Fruit fly (Drosophila melanogaster) whole organism, embryonic: ENCODE measurements around the gene CG8135.

Source experiments
- Ada2b ChIP-seq: fragments of 200-800 bp; sonication (Bioruptor generic); IDR thresholded peaks from 2 replicates; pipeline ENCODE4 v1.3.6; 2022; ENCODE audit warnings: missing biosample characterization, missing genetic modification characterization
- Asciz ChIP-seq: fragments of 200-800 bp; sonication (Bioruptor generic); optimal IDR thresholded peaks from 2 replicates; lab custom pipeline; 2017; ENCODE audit warnings: missing biosample characterization, mild to moderate bottlenecking, missing genetic modification characterization, missing genetic modification reagents
- BEAF-32 ChIP-seq: fragments of 200-800 bp; sonication (Bioruptor generic); optimal IDR thresholded peaks from 3 replicates; lab custom pipeline; 2017; ENCODE audit warnings: missing biosample characterization, missing genetic modification characterization, mild to moderate bottlenecking, moderate library complexity, missing genetic modification reagents
- CG10431 ChIP-seq: fragments of 200-800 bp; sonication (Bioruptor generic); optimal IDR thresholded peaks from 3 replicates; lab custom pipeline; 2018; ENCODE audit warnings: missing biosample characterization, mild to moderate bottlenecking, missing genetic modification characterization
- CG10543 ChIP-seq: fragments of 200-800 bp; sonication (Bioruptor generic); optimal IDR thresholded peaks from 3 replicates; lab custom pipeline; 2017; ENCODE audit warnings: missing biosample characterization, mild to moderate bottlenecking, missing genetic modification characterization, moderate library complexity
- CG10959 ChIP-seq: fragments of 200-800 bp; sonication (Bioruptor generic); IDR thresholded peaks from 2 replicates; pipeline ENCODE4 v1.3.6; 2022; ENCODE audit warnings: missing biosample characterization, missing genetic modification characterization
- CG10979 ChIP-seq: fragments of 200-800 bp; sonication (Bioruptor generic); optimal IDR thresholded peaks from 2 replicates; lab custom pipeline; 2018; ENCODE audit warnings: missing biosample characterization, mild to moderate bottlenecking, missing genetic modification characterization, moderate library complexity
- CG11504 ChIP-seq: fragments of 200-800 bp; sonication (Bioruptor generic); optimal IDR thresholded peaks from 3 replicates; lab custom pipeline; 2019; ENCODE audit warnings: missing biosample characterization, mild to moderate bottlenecking, missing genetic modification characterization, moderate library complexity
- CG1233 ChIP-seq: fragments of 200-800 bp; sonication (Bioruptor generic); optimal IDR thresholded peaks from 4 replicates; lab custom pipeline; 2018; ENCODE audit warnings: missing biosample characterization, mild to moderate bottlenecking, missing genetic modification characterization
- CG12744 ChIP-seq: fragments of 200-800 bp; sonication (Bioruptor generic); optimal IDR thresholded peaks from 2 replicates; lab custom pipeline; 2016; ENCODE audit warnings: missing biosample characterization, missing genetic modification characterization
- CG13894 ChIP-seq: fragments of 200-800 bp; sonication (Bioruptor generic); optimal IDR thresholded peaks from 3 replicates; lab custom pipeline; 2018; ENCODE audit warnings: missing biosample characterization, mild to moderate bottlenecking, missing genetic modification characterization, moderate library complexity
- CG14710 ChIP-seq: fragments of 200-800 bp; sonication (Bioruptor generic); optimal IDR thresholded peaks from 3 replicates; lab custom pipeline; 2019; ENCODE audit warnings: missing biosample characterization, mild to moderate bottlenecking, missing genetic modification characterization, moderate library complexity
- CG14860 ChIP-seq: fragments of 200-800 bp; sonication (Bioruptor generic); IDR thresholded peaks from 3 replicates; pipeline ENCODE4 v1.3.6; 2022; ENCODE audit warnings: missing biosample characterization, missing genetic modification characterization; ENCODE audit not compliant: partially characterized antibody
- CG16779 ChIP-seq: fragments of 200-800 bp; sonication (Bioruptor generic); IDR thresholded peaks from 2 replicates; pipeline ENCODE4 v1.3.6; 2022; ENCODE audit warnings: missing biosample characterization, missing genetic modification characterization
- CG18262 ChIP-seq: fragments of 200-800 bp; optimal IDR thresholded peaks from 3 replicates; lab custom pipeline; 2019; ENCODE audit warnings: missing biosample characterization, mild to moderate bottlenecking, missing genetic modification characterization, moderate library complexity
- CG2678 ChIP-seq: fragments of 200-800 bp; sonication (Bioruptor generic); optimal IDR thresholded peaks from 3 replicates; lab custom pipeline; 2019; ENCODE audit warnings: missing biosample characterization, mild to moderate bottlenecking, missing genetic modification characterization, moderate library complexity
- CG2712 ChIP-seq: fragments of 200-800 bp; optimal IDR thresholded peaks from 3 replicates; lab custom pipeline; 2019; ENCODE audit warnings: missing biosample characterization, mild to moderate bottlenecking, missing genetic modification characterization, moderate library complexity
- CG3407 ChIP-seq: fragments of 200-800 bp; sonication (Bioruptor generic); optimal IDR thresholded peaks from 2 replicates; lab custom pipeline; 2018; ENCODE audit warnings: missing biosample characterization, mild to moderate bottlenecking, missing genetic modification characterization
- CG34376 ChIP-seq: fragments of 200-800 bp; sonication (Bioruptor generic); optimal IDR thresholded peaks from 2 replicates; lab custom pipeline; 2018; ENCODE audit warnings: missing biosample characterization, mild to moderate bottlenecking, missing genetic modification characterization
- CG43689 ChIP-seq: fragments of 200-800 bp; sonication (Bioruptor generic); IDR thresholded peaks from 2 replicates; pipeline ENCODE4 v1.3.6; 2022; ENCODE audit warnings: missing biosample characterization, missing genetic modification characterization
- CG4424 ChIP-seq: fragments of 200-800 bp; sonication (Bioruptor generic); optimal IDR thresholded peaks from 3 replicates; lab custom pipeline; 2016; ENCODE audit warnings: missing biosample characterization, missing genetic modification characterization
- CG4707 ChIP-seq: fragments of 200-800 bp; sonication (Bioruptor generic); optimal IDR thresholded peaks from 2 replicates; lab custom pipeline; 2018; ENCODE audit warnings: missing biosample characterization, mild to moderate bottlenecking, missing genetic modification characterization, moderate library complexity
- CG7963 ChIP-seq: fragments of 200-800 bp; sonication (Bioruptor generic); IDR thresholded peaks from 3 replicates; pipeline ENCODE4 v1.3.6; 2022; ENCODE audit warnings: missing biosample characterization, missing genetic modification characterization; ENCODE audit not compliant: partially characterized antibody
- CG7987 ChIP-seq: fragments of 200-800 bp; sonication (Bioruptor generic); optimal IDR thresholded peaks from 2 replicates; lab custom pipeline; 2018; ENCODE audit warnings: missing biosample characterization, mild to moderate bottlenecking, missing genetic modification characterization, moderate library complexity
- CG9609 ChIP-seq: fragments of 200-800 bp; sonication (Bioruptor generic); optimal IDR thresholded peaks from 3 replicates; lab custom pipeline; 2016; ENCODE audit warnings: missing biosample characterization, missing genetic modification characterization
- CG9876 ChIP-seq: fragments of 200-800 bp; sonication (Bioruptor generic); optimal IDR thresholded peaks from 2 replicates; lab custom pipeline; 2016; ENCODE audit warnings: missing biosample characterization, missing genetic modification characterization
- Doc2 ChIP-seq: fragments of 200-800 bp; sonication (Bioruptor generic); IDR thresholded peaks from 2 replicates; pipeline ENCODE4 v1.3.6; 2022; ENCODE audit warnings: missing biosample characterization, missing genetic modification characterization
- Dp ChIP-seq: fragments of 200-800 bp; sonication (Bioruptor generic); optimal IDR thresholded peaks from 2 replicates; lab custom pipeline; 2018; ENCODE audit warnings: missing biosample characterization, mild to moderate bottlenecking, missing genetic modification characterization, moderate library complexity
- Ets65A ChIP-seq: fragments of 200-800 bp; sonication (Bioruptor generic); peaks from one replicate; lab custom pipeline; 2016; ENCODE audit warnings: missing biosample characterization, missing genetic modification characterization
- Lpt ChIP-seq: fragments of >200 bp; optimal IDR thresholded peaks from 2 replicates; lab custom pipeline; 2018; ENCODE audit warnings: missing biosample characterization, missing genetic modification characterization
- NK7.1 ChIP-seq: fragments of 200-800 bp; sonication (Bioruptor generic); optimal IDR thresholded peaks from 3 replicates; lab custom pipeline; 2016; ENCODE audit warnings: missing biosample characterization, missing genetic modification characterization
- PHDP ChIP-seq: fragments of 200-800 bp; sonication (Bioruptor generic); optimal IDR thresholded peaks from 3 replicates; lab custom pipeline; 2018; ENCODE audit warnings: missing biosample characterization, mild to moderate bottlenecking, missing genetic modification characterization, moderate library complexity
- Taf1 ChIP-seq: fragments of 200-800 bp; sonication (Bioruptor generic); IDR thresholded peaks from 2 replicates; pipeline ENCODE4 v1.3.6; 2022; ENCODE audit warnings: missing biosample characterization, missing genetic modification characterization
- ato ChIP-seq: fragments of 200-800 bp; sonication (Bioruptor generic); IDR thresholded peaks from 2 replicates; pipeline ENCODE4 v1.3.6; 2022; ENCODE audit warnings: missing biosample characterization, missing genetic modification characterization; ENCODE audit not compliant: partially characterized antibody
- br ChIP-seq: fragments of >200 bp; optimal IDR thresholded peaks from 2 replicates; lab custom pipeline; 2017
- cad ChIP-seq: fragments of >200 bp; optimal IDR thresholded peaks from 2 replicates; lab custom pipeline; 2017; ENCODE audit warnings: missing biosample characterization, missing genetic modification characterization
- chinmo ChIP-seq: fragments of 200-800 bp; sonication (Bioruptor generic); IDR thresholded peaks from 4 replicates; pipeline ENCODE4 v1.3.6; 2022; ENCODE audit warnings: missing biosample characterization, missing genetic modification characterization; ENCODE audit not compliant: partially characterized antibody
- chn ChIP-seq: fragments of 200-800 bp; sonication (Bioruptor generic); optimal IDR thresholded peaks from 2 replicates; lab custom pipeline; 2016; ENCODE audit warnings: missing biosample characterization, missing genetic modification characterization
- dimm ChIP-seq: fragments of 200-800 bp; sonication (Bioruptor generic); IDR thresholded peaks from 2 replicates; pipeline ENCODE4 v1.3.6; 2022; ENCODE audit warnings: missing biosample characterization, missing genetic modification characterization
- dmrt11E ChIP-seq: fragments of 200-800 bp; sonication (Bioruptor generic); optimal IDR thresholded peaks from 3 replicates; lab custom pipeline; 2018; ENCODE audit warnings: missing biosample characterization, mild to moderate bottlenecking, missing genetic modification characterization, moderate library complexity
- fd3F ChIP-seq: fragments of 200-800 bp; sonication (Bioruptor generic); optimal IDR thresholded peaks from 2 replicates; lab custom pipeline; 2018; ENCODE audit warnings: missing biosample characterization, mild to moderate bottlenecking, missing genetic modification characterization, moderate library complexity
- jing ChIP-seq: fragments of 200-800 bp; sonication (Bioruptor generic); optimal IDR thresholded peaks from 2 replicates; lab custom pipeline; 2018; ENCODE audit warnings: missing biosample characterization, mild to moderate bottlenecking, missing genetic modification characterization
- oc ChIP-seq: fragments of 200-800 bp; sonication (Bioruptor generic); optimal IDR thresholded peaks from 2 replicates; lab custom pipeline; 2018; ENCODE audit warnings: missing biosample characterization, mild to moderate bottlenecking, missing genetic modification characterization, moderate library complexity
- odd ChIP-seq: fragments of 200-800 bp; sonication (Bioruptor generic); optimal IDR thresholded peaks from 2 replicates; lab custom pipeline; 2017; ENCODE audit warnings: missing biosample characterization, mild to moderate bottlenecking, missing genetic modification characterization
- pb ChIP-seq: fragments of 200-800 bp; sonication (Bioruptor generic); optimal IDR thresholded peaks from 3 replicates; lab custom pipeline; 2016; ENCODE audit warnings: missing biosample characterization, missing genetic modification characterization
- pfk ChIP-seq: fragments of 200-800 bp; sonication (Bioruptor generic); optimal IDR thresholded peaks from 2 replicates; lab custom pipeline; 2018; ENCODE audit warnings: missing biosample characterization, mild to moderate bottlenecking, missing genetic modification characterization, moderate library complexity
- pros ChIP-seq: fragments of 200-800 bp; sonication (Bioruptor generic); optimal IDR thresholded peaks from 3 replicates; lab custom pipeline; 2019; ENCODE audit warnings: missing biosample characterization, mild to moderate bottlenecking, missing genetic modification characterization, moderate library complexity
- sc ChIP-seq, 3 experiments: fragments of >200 bp in 2 of 3; fragments of 200-800 bp in 1 of 3; sonication (Bioruptor generic) in 1 of 3; optimal IDR thresholded peaks; 2 replicates in 2 of 3; 3 replicates in 1 of 3; lab custom pipeline; 2017; ENCODE audit warnings: mild to moderate bottlenecking in 1 of 3, missing biosample characterization in 1 of 3, missing genetic modification characterization in 1 of 3, missing genetic modification reagents in 1 of 3
- ssp ChIP-seq: fragments of 200-800 bp; sonication (Bioruptor generic); IDR thresholded peaks from 2 replicates; pipeline ENCODE4 v1.3.6; 2022; ENCODE audit warnings: missing biosample characterization, missing genetic modification characterization
- tin ChIP-seq: fragments of 200-800 bp; sonication (Bioruptor generic); optimal IDR thresholded peaks from 3 replicates; lab custom pipeline; 2016; ENCODE audit warnings: missing biosample characterization, missing genetic modification characterization
- twi ChIP-seq: fragments of 200-800 bp; optimal IDR thresholded peaks from 2 replicates; lab custom pipeline; 2019; ENCODE audit warnings: missing biosample characterization, mild to moderate bottlenecking, missing genetic modification characterization, moderate library complexity

Gene CG8135

DNA sequence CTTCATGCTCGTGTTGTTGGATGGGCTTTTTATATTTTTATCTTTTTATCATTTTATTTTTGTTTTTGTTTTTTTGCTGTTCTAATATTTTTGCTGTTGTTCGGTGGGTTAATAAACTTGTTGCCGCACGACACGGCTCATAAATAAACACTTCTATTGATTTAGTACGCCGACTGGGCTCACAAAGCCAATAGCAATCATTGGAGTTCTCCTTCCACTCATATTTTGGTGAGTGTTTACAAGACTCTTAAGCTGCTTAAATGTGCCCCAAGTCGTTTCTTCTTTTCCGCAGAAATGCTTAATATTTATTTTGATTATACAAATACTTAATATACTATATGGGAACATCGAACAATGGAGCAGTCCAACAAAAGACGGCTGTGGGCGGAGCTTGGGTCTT is 14.0 kb upstream of the CG8135 start (continued):
- no peak for TF ChIP-seq tin (GFP tag; lab: Kevin White, UChicago)
- TF ChIP-seq chn (GFP tag; lab: Kevin White, UChicago) = no peak
- TF ChIP-seq ato = no peak
- TF ChIP-seq odd (GFP tag; lab: Kevin White, UChicago) = peak; percentile 6
- TF ChIP-seq CG7987 (GFP tag; lab: Kevin White, UChicago) = peak; percentile 37
- TF ChIP-seq CG1233 (GFP tag; lab: Kevin White, UChicago) = peak; percentile 32
- no peak for TF ChIP-seq CG9876 (GFP tag; lab: Kevin White, UChicago)
- no peak for TF ChIP-seq Taf1 (GFP tag; lab: Robert Waterston, UW)
- no peak for TF ChIP-seq CG4424 (GFP tag; lab: Kevin White, UChicago)
- peak; percentile 6 for TF ChIP-seq CG18262 (tag; lab: Kevin White, UChicago)
- no peak for TF ChIP-seq pb (GFP tag; lab: Kevin White, UChicago)
- peak; percentile 34 for TF ChIP-seq CG13894 (tag; lab: Kevin White, UChicago)
- TF ChIP-seq cad (GFP tag; lab: Kevin White, UChicago) = no peak
- TF ChIP-seq CG4707 (GFP tag; lab: Kevin White, UChicago) = peak; percentile 17
- no peak for TF ChIP-seq br (lab: Kevin White, UChicago)
- TF ChIP-seq CG16779 = no peak
- no peak for TF ChIP-seq twi (tag; lab: Kevin White, UChicago)
- no peak for TF ChIP-seq CG14860
- TF ChIP-seq CG9609 (GFP tag; lab: Kevin White, UChicago) = no peak
- TF ChIP-seq CG10979 (tag; lab: Kevin White, UChicago) = no peak
- TF ChIP-seq pfk (GFP tag; lab: Kevin White, UChicago) = no peak
- no peak for TF ChIP-seq Ada2b
- TF ChIP-seq Doc2 (GFP tag; lab: Robert Waterston, UW) = no peak
- TF ChIP-seq CG14710 (tag; lab: Kevin White, UChicago) = no peak
- TF ChIP-seq Asciz (GFP tag; lab: Kevin White, UChicago) = peak; percentile 4
- no peak for TF ChIP-seq dimm (GFP tag; lab: Robert Waterston, UW)
- no peak for TF ChIP-seq BEAF-32 (GFP tag; lab: Kevin White, UChicago)
- no peak for TF ChIP-seq CG10959 (GFP tag; lab: Robert Waterston, UW)
- TF ChIP-seq CG11504 (tag; lab: Kevin White, UChicago) = peak; percentile 6
- no peak for TF ChIP-seq CG43689 (GFP tag; lab: Robert Waterston, UW)
- peak; percentile 34 for TF ChIP-seq CG10543
- no peak for TF ChIP-seq Ets65A (GFP tag; lab: Kevin White, UChicago)
- TF ChIP-seq PHDP (tag; lab: Kevin White, UChicago) = peak; percentile 48
- TF ChIP-seq ssp (GFP tag; lab: Robert Waterston, UW) = no peak
- TF ChIP-seq CG34376 (GFP tag; lab: Kevin White, UChicago) = no peak
- no peak for TF ChIP-seq fd3F (GFP tag; lab: Kevin White, UChicago)
- TF ChIP-seq chinmo (GFP tag; lab: Robert Waterston, UW) = 0 out of 4 replicates have a peak, but pooled peaks have one; percentile 15
- peak; percentile 40 for TF ChIP-seq CG2678 (tag; lab: Kevin White, UChicago)
- TF ChIP-seq CG12744 = no peak
- no peak for TF ChIP-seq NK7.1 (GFP tag; lab: Kevin White, UChicago)
- TF ChIP-seq dmrt11E = peak; percentile 39
- TF ChIP-seq oc (tag; lab: Kevin White, UChicago) = peak; percentile 64
- TF ChIP-seq CG7963 = no peak
- TF ChIP-seq CG3407 (GFP tag; lab: Kevin White, UChicago) = peak; percentile 30
- TF ChIP-seq CG2712 (tag; lab: Kevin White, UChicago) = peak; percentile 2
- no peak for TF ChIP-seq jing (GFP tag; lab: Kevin White, UChicago)
- TF ChIP-seq sc (optimal IDR thresholded peaks at IDR 0.05; lab: Kevin White, UChicago) = no peak
- TF ChIP-seq sc (GFP tag; optimal IDR thresholded peaks at IDR 0.05; lab: Kevin White, UChicago) = no peak
- no peak for TF ChIP-seq Dp (GFP tag; lab: Kevin White, UChicago)
- no peak for TF ChIP-seq Lpt (GFP tag; lab: Kevin White, UChicago)
- no peak for TF ChIP-seq pros
- peak; percentile 22 for TF ChIP-seq CG10431 (GFP tag; lab: Kevin White, UChicago)
